Fruit fly (Drosophila melanogaster) whole organism, embryonic: ENCODE results near the gene CG42571.

Source experiments
- Atf3 ChIP-seq: fragments of 200-800 bp; sonication (Bioruptor generic); optimal IDR thresholded peaks from 3 replicates; lab custom pipeline; 2016; ENCODE audit warnings: missing biosample characterization, missing genetic modification characterization
- B-H2 ChIP-seq: fragments of 200-800 bp; sonication (Bioruptor generic); optimal IDR thresholded peaks from 2 replicates; lab custom pipeline; 2018; ENCODE audit warnings: missing biosample characterization, mild to moderate bottlenecking, missing genetic modification characterization
- Blimp-1 ChIP-seq: fragments of 200-800 bp; sonication (Bioruptor generic); optimal IDR thresholded peaks from 3 replicates; lab custom pipeline; 2018; ENCODE audit warnings: missing biosample characterization, missing genetic modification characterization, mild to moderate bottlenecking, moderate library complexity, missing genetic modification reagents
- CG11398 ChIP-seq: fragments of 200-800 bp; sonication (Bioruptor generic); optimal IDR thresholded peaks from 2 replicates; lab custom pipeline; 2016; ENCODE audit warnings: missing biosample characterization, missing genetic modification characterization
- CG12391 ChIP-seq: fragments of 200-800 bp; sonication (Bioruptor generic); optimal IDR thresholded peaks from 3 replicates; lab custom pipeline; 2018; ENCODE audit warnings: missing biosample characterization, mild to moderate bottlenecking, missing genetic modification characterization, moderate library complexity
- CG14441 ChIP-seq: fragments of 200-800 bp; sonication (Bioruptor generic); IDR thresholded peaks from 2 replicates; pipeline ENCODE4 v1.3.6; 2022; ENCODE audit warnings: missing biosample characterization, missing genetic modification characterization
- CG15269 ChIP-seq: fragments of 200-800 bp; sonication (Bioruptor generic); optimal IDR thresholded peaks from 2 replicates; lab custom pipeline; 2018; ENCODE audit warnings: missing biosample characterization, mild to moderate bottlenecking, missing genetic modification characterization, moderate library complexity
- CG16815 ChIP-seq: fragments of 200-800 bp; sonication (Bioruptor generic); optimal IDR thresholded peaks from 3 replicates; lab custom pipeline; 2017; ENCODE audit warnings: missing biosample characterization, mild to moderate bottlenecking, missing genetic modification characterization
- CG17361 ChIP-seq: fragments of 200-800 bp; sonication (Bioruptor generic); IDR thresholded peaks from 3 replicates; pipeline ENCODE4 v1.3.6; 2022; ENCODE audit warnings: missing biosample characterization, missing genetic modification characterization
- CG18764 ChIP-seq: fragments of 200-800 bp; sonication (Bioruptor generic); optimal IDR thresholded peaks from 3 replicates; lab custom pipeline; 2016; ENCODE audit warnings: missing biosample characterization, missing genetic modification characterization
- CG2120 ChIP-seq: fragments of 200-800 bp; sonication (Bioruptor generic); optimal IDR thresholded peaks from 3 replicates; lab custom pipeline; 2016; ENCODE audit warnings: missing biosample characterization, missing genetic modification characterization
- CG2202 ChIP-seq: fragments of 200-800 bp; sonication (Bioruptor generic); optimal IDR thresholded peaks from 2 replicates; lab custom pipeline; 2018; ENCODE audit warnings: missing biosample characterization, mild to moderate bottlenecking, missing genetic modification characterization
- CG34376 ChIP-seq: fragments of 200-800 bp; sonication (Bioruptor generic); optimal IDR thresholded peaks from 2 replicates; lab custom pipeline; 2018; ENCODE audit warnings: missing biosample characterization, mild to moderate bottlenecking, missing genetic modification characterization
- CG34422 ChIP-seq: fragments of 200-800 bp; sonication (Bioruptor generic); IDR thresholded peaks from 3 replicates; pipeline ENCODE4 v1.3.6; 2022; ENCODE audit warnings: missing biosample characterization, missing genetic modification characterization
- CG3726 ChIP-seq: fragments of 200-800 bp; sonication (Bioruptor generic); IDR thresholded peaks from 3 replicates; pipeline ENCODE4, ENCODE4 v1.3.6; 2022; ENCODE audit warnings: missing biosample characterization, missing genetic modification characterization
- CG4360 ChIP-seq: fragments of 200-800 bp; sonication (Bioruptor generic); IDR thresholded peaks from 2 replicates; pipeline ENCODE4 v1.3.6; 2022; ENCODE audit warnings: missing biosample characterization, missing genetic modification characterization
- CG7357 ChIP-seq: fragments of 200-800 bp; sonication (Bioruptor generic); IDR thresholded peaks from 3 replicates; pipeline ENCODE4 v1.3.6; 2022; ENCODE audit warnings: missing biosample characterization, missing genetic modification characterization
- CG8281 ChIP-seq: fragments of 200-800 bp; sonication (Bioruptor generic); optimal IDR thresholded peaks from 2 replicates; lab custom pipeline; 2018; ENCODE audit warnings: missing biosample characterization, mild to moderate bottlenecking, missing genetic modification characterization, moderate library complexity
- CG8290 ChIP-seq, 3 experiments: fragments of 200-800 bp; sonication (Bioruptor generic); optimal IDR thresholded peaks; 2 replicates each; lab custom pipeline; 2016 to 2019; ENCODE audit warnings: missing biosample characterization in 3 of 3, missing genetic modification characterization in 3 of 3, mild to moderate bottlenecking in 2 of 3, moderate library complexity in 1 of 3
- CG9215 ChIP-seq: fragments of 200-800 bp; sonication (Bioruptor generic); IDR thresholded peaks from 2 replicates; pipeline ENCODE4 v1.3.6; 2022; ENCODE audit warnings: missing biosample characterization, missing genetic modification characterization
- CG9609 ChIP-seq: fragments of 200-800 bp; sonication (Bioruptor generic); optimal IDR thresholded peaks from 3 replicates; lab custom pipeline; 2016; ENCODE audit warnings: missing biosample characterization, missing genetic modification characterization
- Dll ChIP-seq: fragments of 200-800 bp; sonication (Bioruptor generic); IDR thresholded peaks from 4 replicates; pipeline ENCODE4 v1.3.6; 2022; ENCODE audit warnings: missing biosample characterization, missing genetic modification characterization; ENCODE audit not compliant: partially characterized antibody
- Doc2 ChIP-seq: fragments of 200-800 bp; sonication (Bioruptor generic); IDR thresholded peaks from 2 replicates; pipeline ENCODE4 v1.3.6; 2022; ENCODE audit warnings: missing biosample characterization, missing genetic modification characterization
- Hey ChIP-seq: fragments of 200-800 bp; sonication (Bioruptor generic); optimal IDR thresholded peaks from 3 replicates; lab custom pipeline; 2018; ENCODE audit warnings: missing biosample characterization, mild to moderate bottlenecking, missing genetic modification characterization
- Hr39 ChIP-seq: fragments of >200 bp; optimal IDR thresholded peaks from 2 replicates; lab custom pipeline; 2017
- Jarid2 ChIP-seq: fragments of 200-800 bp; sonication (Bioruptor generic); optimal IDR thresholded peaks from 3 replicates; lab custom pipeline; 2017; ENCODE audit warnings: mild to moderate bottlenecking, missing biosample characterization, missing genetic modification reagents, missing genetic modification characterization
- MBD-R2 ChIP-seq: fragments of 200-800 bp; sonication (Bioruptor generic); IDR thresholded peaks from 2 replicates; pipeline ENCODE4 v1.3.6; 2022; ENCODE audit warnings: missing biosample characterization, missing genetic modification characterization
- Rfx ChIP-seq: fragments of 200-800 bp; sonication (Bioruptor generic); IDR thresholded peaks from 2 replicates; pipeline ENCODE4 v1.3.6; 2022; ENCODE audit warnings: missing biosample characterization, missing genetic modification characterization
- Sin3A ChIP-seq: fragments of >200 bp; optimal IDR thresholded peaks from 2 replicates; lab custom pipeline; 2018
- Six4 ChIP-seq: fragments of 200-800 bp; sonication (Bioruptor generic); optimal IDR thresholded peaks from 2 replicates; lab custom pipeline; 2016; ENCODE audit warnings: missing biosample characterization, missing genetic modification characterization
- Stat92E ChIP-seq, 3 experiments: fragments of >200 bp in 2 of 3; fragments of 200-800 bp in 1 of 3; sonication (Bioruptor generic) in 1 of 3; optimal IDR thresholded peaks; 2 replicates each; lab custom pipeline; 2017 to 2019; ENCODE audit warnings: missing biosample characterization in 3 of 3, missing genetic modification characterization in 3 of 3, mild to moderate bottlenecking in 1 of 3, moderate library complexity in 1 of 3
- Tbp ChIP-seq: fragments of >200 bp; optimal IDR thresholded peaks from 2 replicates; lab custom pipeline; 2018; ENCODE audit warnings: missing biosample characterization, missing genetic modification characterization
- aop ChIP-seq: fragments of 200-800 bp; sonication (Bioruptor generic); IDR thresholded peaks from 2 replicates; pipeline ENCODE4 v1.3.6; 2022; ENCODE audit warnings: missing biosample characterization, missing genetic modification characterization
- bcd ChIP-seq: fragments of 200-800 bp; sonication (Bioruptor generic); optimal IDR thresholded peaks from 2 replicates; lab custom pipeline; 2017; ENCODE audit warnings: missing biosample characterization, mild to moderate bottlenecking, missing genetic modification characterization
- corto ChIP-seq: fragments of 200-800 bp; sonication (Bioruptor generic); optimal IDR thresholded peaks from 2 replicates; lab custom pipeline; 2016; ENCODE audit warnings: missing biosample characterization, mild to moderate bottlenecking, missing genetic modification characterization, moderate library complexity
- crol ChIP-seq: fragments of 200-800 bp; sonication (Bioruptor generic); IDR thresholded peaks from 2 replicates; pipeline ENCODE4 v1.3.6; 2022; ENCODE audit warnings: missing biosample characterization, missing genetic modification characterization
- crp ChIP-seq, 2 experiments: fragments of 200-800 bp; sonication (Bioruptor generic); optimal IDR thresholded peaks; 2 replicates in 1 of 2; 3 replicates in 1 of 2; lab custom pipeline; 2017; ENCODE audit warnings: missing biosample characterization in 2 of 2, missing genetic modification characterization in 2 of 2, mild to moderate bottlenecking in 1 of 2, moderate library complexity in 1 of 2
- dysf ChIP-seq: fragments of 200-800 bp; sonication (Bioruptor generic); IDR thresholded peaks from 3 replicates; pipeline ENCODE4 v1.3.6; 2022; ENCODE audit warnings: missing biosample characterization, missing genetic modification characterization
- eve ChIP-seq, 2 experiments: fragments of >200 bp; optimal IDR thresholded peaks; 2 replicates each; lab custom pipeline; 2017; ENCODE audit warnings: missing biosample characterization in 2 of 2, missing genetic modification characterization in 2 of 2
- fd3F ChIP-seq: fragments of 200-800 bp; sonication (Bioruptor generic); optimal IDR thresholded peaks from 2 replicates; lab custom pipeline; 2018; ENCODE audit warnings: missing biosample characterization, mild to moderate bottlenecking, missing genetic modification characterization, moderate library complexity
- ftz-f1 ChIP-seq: fragments of 200-800 bp; sonication (Bioruptor generic); optimal IDR thresholded peaks from 2 replicates; lab custom pipeline; 2016; ENCODE audit warnings: missing biosample characterization, missing genetic modification characterization
- gt ChIP-seq: fragments of 200-800 bp; sonication (Bioruptor generic); IDR thresholded peaks from 2 replicates; pipeline ENCODE4 v1.3.6; 2022; ENCODE audit warnings: missing biosample characterization, missing genetic modification characterization
- ham ChIP-seq: fragments of 200-800 bp; sonication (Bioruptor generic); IDR thresholded peaks from 2 replicates; pipeline ENCODE4 v1.3.6; 2022; ENCODE audit warnings: missing biosample characterization, missing genetic modification characterization
- lov ChIP-seq, 2 experiments: fragments of 200-800 bp in 1 of 2; fragments of >200 bp in 1 of 2; sonication (Bioruptor generic) in 1 of 2; IDR thresholded peaks in 1 of 2; optimal IDR thresholded peaks in 1 of 2; 2 replicates in 1 of 2; 3 replicates in 1 of 2; pipeline versions ENCODE4 v1.3.6 to Lab custom; 2017 to 2022; ENCODE audit warnings: missing biosample characterization in 1 of 2, missing genetic modification characterization in 1 of 2
- mam ChIP-seq: fragments of 200-800 bp; sonication (Bioruptor generic); optimal IDR thresholded peaks from 3 replicates; lab custom pipeline; 2016; ENCODE audit warnings: missing biosample characterization, missing genetic modification characterization
- nerfin-2 ChIP-seq: fragments of 200-800 bp; sonication (Bioruptor generic); IDR thresholded peaks from 2 replicates; pipeline ENCODE4 v1.3.6; 2022; ENCODE audit warnings: missing biosample characterization, missing genetic modification characterization; ENCODE audit not compliant: partially characterized antibody
- tap ChIP-seq: fragments of 200-800 bp; optimal IDR thresholded peaks from 3 replicates; lab custom pipeline; 2019; ENCODE audit warnings: missing biosample characterization, mild to moderate bottlenecking, missing genetic modification characterization, moderate library complexity
- trh ChIP-seq: fragments of 200-800 bp; sonication (Bioruptor generic); optimal IDR thresholded peaks from 2 replicates; lab custom pipeline; 2016; ENCODE audit warnings: missing biosample characterization, missing genetic modification characterization
- twi ChIP-seq: fragments of 200-800 bp; optimal IDR thresholded peaks from 2 replicates; lab custom pipeline; 2019; ENCODE audit warnings: missing biosample characterization, mild to moderate bottlenecking, missing genetic modification characterization, moderate library complexity
- vvl ChIP-seq: fragments of 200-800 bp; sonication (Bioruptor generic); IDR thresholded peaks from 2 replicates; pipeline ENCODE4 v1.3.6; 2022; ENCODE audit warnings: missing biosample characterization, missing genetic modification characterization

Gene CG42571

dm6 chr3L:15728195-15728594, 11.9 kb downstream of the CG42571 start, which contains the start of gene comm (continued):
- no peak for TF ChIP-seq CG11398 (GFP tag; lab: Kevin White, UChicago)
- TF ChIP-seq CG2120 (GFP tag; lab: Kevin White, UChicago), result peak; percentile 6
- peak; percentile 28 for TF ChIP-seq ftz-f1
- 0 out of 3 replicates have a peak, but pooled peaks have one; percentile 53 for TF ChIP-seq CG34422 (GFP tag; lab: Robert Waterston, UW)
- TF ChIP-seq CG16815 (GFP tag; lab: Kevin White, UChicago), result no peak
- 0 out of 2 replicates have a peak, but pooled peaks have one; percentile 16 for TF ChIP-seq MBD-R2 (GFP tag; lab: Robert Waterston, UW)
- TF ChIP-seq Rfx, result peak; percentile 43; the same call in 1 of the 2 replicates
- no peak for TF ChIP-seq eve (GFP tag; optimal IDR thresholded peaks at IDR 0.05; lab: Kevin White, UChicago)
- peak; percentile 8 for TF ChIP-seq B-H2 (GFP tag; lab: Kevin White, UChicago)
- TF ChIP-seq CG4360 (GFP tag; lab: Robert Waterston, UW), result 0 out of 2 replicates have a peak, but pooled peaks have one; percentile 16
- no peak; the same call in 2 of the 3 replicates for TF ChIP-seq CG3726
- TF ChIP-seq Hey, result no peak
- no peak for TF ChIP-seq CG9609 (GFP tag; lab: Kevin White, UChicago)
- peak; percentile 100 for TF ChIP-seq Jarid2 (GFP tag; lab: Kevin White, UChicago)
- TF ChIP-seq CG34376, result peak; percentile 45
- no peak for TF ChIP-seq Tbp (GFP tag; lab: Kevin White, UChicago)
- no peak for TF ChIP-seq Doc2 (GFP tag; lab: Robert Waterston, UW)
- no peak for TF ChIP-seq Six4 (GFP tag; lab: Kevin White, UChicago)
- TF ChIP-seq trh, result no peak
- TF ChIP-seq CG7357 (GFP tag; lab: Robert Waterston, UW), result no peak
- no peak for TF ChIP-seq Atf3 (GFP tag; lab: Kevin White, UChicago)
- TF ChIP-seq fd3F (GFP tag; lab: Kevin White, UChicago), result no peak
- no peak for TF ChIP-seq CG14441 (GFP tag; lab: Robert Waterston, UW)
- no peak for TF ChIP-seq CG17361 (GFP tag; lab: Robert Waterston, UW)
- TF ChIP-seq ham, result no peak
- no peak for TF ChIP-seq mam (GFP tag; lab: Kevin White, UChicago)
- TF ChIP-seq CG9215 (GFP tag; lab: Robert Waterston, UW), result no peak
- no peak for TF ChIP-seq gt
- no peak for TF ChIP-seq Sin3A (lab: Kevin White, UChicago)
- peak; percentile 46; the same call in 1 of the 4 replicates for TF ChIP-seq Dll
- peak; percentile 7; the same call in 1 of the 3 replicates for TF ChIP-seq dysf (GFP tag; lab: Robert Waterston, UW)
- no peak for TF ChIP-seq tap (tag; lab: Kevin White, UChicago)
- peak; percentile 38 for TF ChIP-seq CG15269 (tag; lab: Kevin White, UChicago)
- peak; percentile 10 for TF ChIP-seq CG12391
- peak; percentile 31 for TF ChIP-seq bcd (GFP tag; lab: Kevin White, UChicago)
- no peak for TF ChIP-seq nerfin-2
- no peak for TF ChIP-seq crp (GFP tag; optimal IDR thresholded peaks at IDR 0.05; lab: Kevin White, UChicago)
- TF ChIP-seq corto (GFP tag; lab: Kevin White, UChicago), result no peak
- peak; percentile 82 for TF ChIP-seq vvl
- TF ChIP-seq Blimp-1 (GFP tag; lab: Kevin White, UChicago), result no peak
- no peak for TF ChIP-seq Hr39 (lab: Kevin White, UChicago)
- no peak for TF ChIP-seq CG8281
- TF ChIP-seq CG2202 (tag; lab: Kevin White, UChicago), result peak; percentile 22
- TF ChIP-seq twi (tag; lab: Kevin White, UChicago), result peak; percentile 26
- no peak; the same call in 1 of the 2 replicates for TF ChIP-seq crol (GFP tag; lab: Robert Waterston, UW)
- no peak for TF ChIP-seq CG8290 (GFP tag; optimal IDR thresholded peaks at IDR 0.05; lab: Kevin White, UChicago)
- TF ChIP-seq CG8290 (tag; optimal IDR thresholded peaks at IDR 0.05; lab: Kevin White, UChicago), result peak in 1 of 2 experiments; percentile 60
- no peak for TF ChIP-seq lov (optimal IDR thresholded peaks at IDR 0.05; lab: Kevin White, UChicago)
- TF ChIP-seq lov (GFP tag; IDR thresholded peaks at IDR 0.05; lab: Robert Waterston, UW), result 0 out of 3 replicates have a peak, but pooled peaks have one; percentile 64
- peak; percentile 64; the same call in 1 of the 2 replicates for TF ChIP-seq aop (GFP tag; lab: Robert Waterston, UW)
- peak; percentile 6 for TF ChIP-seq CG18764 (GFP tag; lab: Kevin White, UChicago)
- TF ChIP-seq Stat92E (GFP tag; optimal IDR thresholded peaks at IDR 0.05; lab: Kevin White, UChicago), result peak in 1 of 3 experiments; percentile 14
